Fruit fly (Drosophila melanogaster): ENCODE measurements around the gene CG31459.

- TF ChIP-seq D1 (tag; optimal IDR thresholded peaks at IDR 0.05): no peak
- TF ChIP-seq EcR (GFP tag; optimal IDR thresholded peaks at IDR 0.05): no peak
- TF ChIP-seq CG9948 (tag; optimal IDR thresholded peaks at IDR 0.05): peak; percentile 48
- no peak for TF ChIP-seq CG32121 (GFP tag; IDR thresholded peaks at IDR 0.05)
- TF ChIP-seq CG14655 (GFP tag; optimal IDR thresholded peaks at IDR 0.05): peak; percentile 47
- no peak for TF ChIP-seq CG12605 (GFP tag; IDR thresholded peaks at IDR 0.05)
- TF ChIP-seq CG4496 (GFP tag; IDR thresholded peaks at IDR 0.05): 0 out of 3 replicates have a peak, but pooled peaks have one; percentile 8
- no peak; the same call in 2 of the 3 replicates for TF ChIP-seq fd96Ca (GFP tag; IDR thresholded peaks at IDR 0.05)
Measured at dm6 chr3R:19807745-19808429, 32.8 kb upstream of the CG31459 start.
